Fruit fly (Drosophila melanogaster) whole organism: Measurements from ENCODE around the gene CG3698.

Experiments used
- CG8478 ChIP-seq: fragments of >200 bp; optimal IDR thresholded peaks from 2 replicates; lab custom pipeline; 2018; ENCODE audit warnings: inconsistent platforms
- Dll ChIP-seq: fragments of >200 bp; optimal IDR thresholded peaks from 2 replicates; lab custom pipeline; 2017
- EcR ChIP-seq, 2 experiments: fragments of >200 bp; optimal IDR thresholded peaks; 2 replicates each; lab custom pipeline; 2017; ENCODE audit warnings: missing biosample characterization in 2 of 2, missing genetic modification characterization in 2 of 2, missing genetic modification reagents in 2 of 2
- pan ChIP-seq: fragments of >200 bp; optimal IDR thresholded peaks from 2 replicates; lab custom pipeline; 2017
- psq ChIP-seq: fragments of >200 bp; optimal IDR thresholded peaks from 2 replicates; lab custom pipeline; 2017
- usp ChIP-seq: fragments of >200 bp; optimal IDR thresholded peaks from 2 replicates; lab custom pipeline; 2017; ENCODE audit warnings: missing biosample characterization, missing genetic modification characterization, mixed read lengths

dm6 chr3L:20837040-20837830, 39.1 kb upstream of the CG3698 start, which contains the start of gene CG13255:
- no peak for TF ChIP-seq CG8478 (lab: Kevin White, UChicago)
- no peak for TF ChIP-seq Dll (lab: Kevin White, UChicago)
- no peak for TF ChIP-seq psq (lab: Kevin White, UChicago)
- TF ChIP-seq usp = no peak
- TF ChIP-seq pan = no peak
- TF ChIP-seq EcR (GFP tag; optimal IDR thresholded peaks at IDR 0.05; lab: Kevin White, UChicago) = no peak
